Fruit fly (Drosophila melanogaster) S2 (cell line): ENCODE measurements around the gene Sptz.

Experiments used
- CG8478 ChIP-seq: fragments of >200 bp; optimal IDR thresholded peaks from 2 replicates; lab custom pipeline; 2018
- CTCF ChIP-seq, 2 experiments: fragments of >200 bp; optimal IDR thresholded peaks; 2 replicates each; lab custom pipeline; 2018

DNA sequence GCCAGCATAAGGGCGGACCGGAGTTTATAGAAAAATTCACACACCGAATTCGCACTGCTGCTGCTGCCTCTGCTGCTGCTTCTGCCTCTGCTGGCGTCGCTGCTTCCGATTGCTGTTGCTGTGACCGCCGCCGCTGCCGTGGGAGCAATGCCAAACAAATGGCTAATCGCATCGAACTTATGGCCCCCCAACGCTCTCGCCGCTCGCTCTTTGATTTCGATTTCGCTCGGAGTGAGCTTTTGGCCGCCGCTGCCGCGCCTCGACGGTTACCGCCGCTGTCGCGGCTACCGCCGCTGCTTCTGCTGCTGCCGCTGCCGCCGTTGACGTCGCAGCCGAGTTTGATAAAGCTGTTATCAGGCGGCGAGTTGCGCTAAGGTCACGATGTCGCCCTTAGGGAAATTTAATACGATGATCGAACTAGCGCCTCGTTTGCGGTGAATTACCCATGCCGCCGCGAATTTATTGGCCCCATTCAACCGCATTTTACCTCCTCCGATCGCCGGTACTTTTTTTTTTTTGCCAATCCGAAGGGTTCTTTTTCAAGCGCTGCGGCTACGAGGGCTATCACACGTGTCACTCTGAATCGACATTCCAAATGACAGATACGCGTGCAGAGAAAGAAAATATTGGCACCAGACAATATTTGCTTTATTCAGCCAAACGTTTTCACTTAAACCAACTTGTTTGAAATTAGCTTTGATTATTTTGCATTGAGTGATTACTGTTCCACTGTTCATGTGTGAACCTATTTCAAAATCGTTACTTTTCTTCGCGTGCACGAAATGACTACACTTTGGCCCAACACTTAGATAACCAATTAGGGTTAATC is 36.3 kb downstream of the Sptz start:
- TF ChIP-seq CG8478 (lab: Kevin White, UChicago) (no peak), CTCF (optimal IDR thresholded peaks at IDR 0.05; lab: Kevin White, UChicago) (no peak)
